Fruit fly (Drosophila melanogaster) whole organism, adult: ENCODE results near the gene Hpr1.

Experiments
- CG11617 ChIP-seq: fragments of 200-800 bp; sonication (Bioruptor generic); optimal IDR thresholded peaks from 2 replicates; lab custom pipeline; 2017; ENCODE audit warnings: mild to moderate bottlenecking, missing biosample characterization, missing genetic modification reagents, missing genetic modification characterization
- CG1620 ChIP-seq: fragments of 200-800 bp; sonication (Bioruptor generic); optimal IDR thresholded peaks from 2 replicates; lab custom pipeline; 2016; ENCODE audit warnings: missing biosample characterization, missing genetic modification characterization
- CG33017 ChIP-seq: fragments of 200-800 bp; sonication (Bioruptor generic); optimal IDR thresholded peaks from 2 replicates; lab custom pipeline; 2018; ENCODE audit warnings: missing biosample characterization, mild to moderate bottlenecking, missing genetic modification characterization, moderate library complexity
- CG5204 ChIP-seq: fragments of 200-800 bp; sonication (Bioruptor generic); optimal IDR thresholded peaks from 2 replicates; lab custom pipeline; 2016; ENCODE audit warnings: missing biosample characterization, missing genetic modification characterization
- CG7045 ChIP-seq: fragments of 200-800 bp; sonication (Bioruptor generic); optimal IDR thresholded peaks from 2 replicates; lab custom pipeline; 2017; ENCODE audit warnings: missing biosample characterization, mild to moderate bottlenecking, missing genetic modification characterization
- CG7101 ChIP-seq: fragments of 200-800 bp; sonication (Bioruptor generic); optimal IDR thresholded peaks from 2 replicates; lab custom pipeline; 2018; ENCODE audit warnings: missing biosample characterization, mild to moderate bottlenecking, missing genetic modification characterization, moderate library complexity
- Hr96 ChIP-seq: fragments of 200-800 bp; sonication (Bioruptor generic); optimal IDR thresholded peaks from 2 replicates; lab custom pipeline; 2016; ENCODE audit warnings: missing biosample characterization, missing genetic modification characterization
- Mnt ChIP-seq: fragments of 200-800 bp; sonication (Bioruptor generic); optimal IDR thresholded peaks from 2 replicates; lab custom pipeline; 2016; ENCODE audit warnings: missing biosample characterization, mild to moderate bottlenecking, missing genetic modification characterization
- bab1 ChIP-seq: fragments of 200-800 bp; sonication (Bioruptor generic); optimal IDR thresholded peaks from 3 replicates; lab custom pipeline; 2019; ENCODE audit warnings: missing biosample characterization, mild to moderate bottlenecking, missing genetic modification characterization, moderate library complexity
- cic ChIP-seq: fragments of 200-800 bp; sonication (Bioruptor generic); optimal IDR thresholded peaks from 2 replicates; lab custom pipeline; 2017; ENCODE audit warnings: missing biosample characterization, mild to moderate bottlenecking, missing genetic modification characterization, moderate library complexity
- cnc ChIP-seq, 2 experiments: fragments of >200 bp; optimal IDR thresholded peaks; 2 replicates each; lab custom pipeline; 2017
- kay ChIP-seq: fragments of 200-800 bp; sonication (Bioruptor generic); peaks from one replicate; lab custom pipeline; 2016; ENCODE audit warnings: missing biosample characterization, missing genetic modification characterization, borderline replicate concordance
- ovo ChIP-seq: fragments of 200-800 bp; sonication (Bioruptor generic); optimal IDR thresholded peaks from 2 replicates; lab custom pipeline; 2016; ENCODE audit warnings: missing biosample characterization, missing genetic modification characterization
- toe ChIP-seq: fragments of 200-800 bp; sonication (Bioruptor generic); optimal IDR thresholded peaks from 2 replicates; lab custom pipeline; 2016; ENCODE audit warnings: missing biosample characterization, missing genetic modification characterization

DNA sequence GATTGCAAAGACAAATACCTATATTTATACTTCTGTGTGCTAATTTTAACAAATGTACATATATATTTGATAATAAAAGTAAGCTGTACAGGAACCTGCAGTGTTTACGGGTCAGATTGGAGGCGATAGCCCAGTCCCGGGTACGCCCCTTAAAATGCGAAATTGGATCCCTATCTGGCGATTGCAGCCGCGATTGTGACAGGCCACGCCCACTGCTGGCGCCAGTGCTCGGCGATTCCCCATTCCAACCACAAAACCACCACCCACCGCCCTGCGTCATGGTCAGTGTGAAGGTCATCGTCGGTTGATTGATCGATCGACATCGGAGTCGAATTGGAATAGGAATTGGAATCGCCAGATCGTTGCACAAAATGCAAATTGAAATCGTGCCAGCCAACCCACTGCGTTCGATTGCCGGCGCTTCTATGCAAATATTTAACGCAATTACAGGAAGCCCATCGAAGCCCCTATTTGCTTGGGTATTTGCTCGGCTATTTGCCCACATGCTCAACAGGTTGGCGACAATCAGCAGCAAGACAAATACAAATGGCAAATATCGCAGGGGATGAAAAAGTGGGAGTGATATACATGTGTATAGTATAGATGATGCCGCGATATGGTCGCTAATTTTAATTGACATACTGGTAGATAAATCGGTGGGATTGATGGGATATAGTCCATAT lies 17.6 kb upstream of the Hpr1 start:
- TF ChIP-seq Mnt (GFP tag; lab: Kevin White, UChicago) (peak; percentile 47), cic (peak; percentile 71), toe (peak; percentile 40), CG7101 (peak; percentile 51), CG11617 (GFP tag; lab: Kevin White, UChicago) (peak; percentile 27), CG5204 (GFP tag; lab: Kevin White, UChicago) (peak; percentile 44), Hr96 (GFP tag; lab: Kevin White, UChicago) (peak; percentile 5), bab1 (GFP tag; lab: Kevin White, UChicago) (no peak), CG1620 (GFP tag; lab: Kevin White, UChicago) (no peak), kay (GFP tag; lab: Kevin White, UChicago) (peak; percentile 57), CG33017 (tag; lab: Kevin White, UChicago) (no peak), CG7045 (peak; percentile 51), ovo (GFP tag; lab: Kevin White, UChicago) (peak; percentile 47), cnc (optimal IDR thresholded peaks at IDR 0.05; lab: Kevin White, UChicago) (no peak)
